Fruit fly (Drosophila melanogaster): ENCODE data around the gene CCKLR-17D3.

CCKLR-17D3 gene

DNA sequence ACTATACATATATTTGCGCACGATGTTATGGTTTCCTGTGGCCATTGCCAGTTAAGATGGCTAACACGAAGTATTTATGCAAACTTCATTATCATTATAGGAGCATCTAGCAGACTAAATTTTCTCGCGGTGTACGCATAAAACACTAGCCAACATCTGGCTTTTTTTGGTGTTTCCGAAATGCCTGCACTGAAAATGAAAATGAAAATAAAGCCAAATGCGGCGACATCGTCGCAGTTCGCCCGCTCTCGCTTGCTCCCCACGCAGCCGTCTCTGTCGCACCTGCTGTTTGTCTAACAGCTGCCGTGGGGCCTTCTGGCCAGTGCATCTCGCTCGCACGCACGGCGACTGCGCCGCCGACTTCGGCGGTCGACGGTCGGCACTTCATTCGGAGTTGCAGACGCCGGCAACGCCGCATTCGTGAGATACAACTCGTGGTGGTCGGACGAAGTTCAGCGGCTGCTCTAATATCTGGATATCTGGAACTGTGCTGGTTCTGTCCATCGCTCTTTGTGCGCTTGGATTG, 1.1 kb upstream of the CCKLR-17D3 start, which contains the start of gene CG6891 (continued):
- TF ChIP-seq CG5180 (GFP tag; optimal IDR thresholded peaks at IDR 0.05) (peak; percentile 49), CG13296 (GFP tag; optimal IDR thresholded peaks at IDR 0.05) (no peak), CG12071 (GFP tag; optimal IDR thresholded peaks at IDR 0.05) (no peak), wor (GFP tag; IDR thresholded peaks at IDR 0.05) (no peak), maf-S (GFP tag; optimal IDR thresholded peaks at IDR 0.05) (no peak), CG11723 (GFP tag; optimal IDR thresholded peaks at IDR 0.05) (no peak), CG4424 (GFP tag; optimal IDR thresholded peaks at IDR 0.05) (peak; percentile 16), PHDP (tag; optimal IDR thresholded peaks at IDR 0.05) (peak; percentile 4), CG1602 (GFP tag; optimal IDR thresholded peaks at IDR 0.05) (no peak), hkb (optimal IDR thresholded peaks at IDR 0.05) (no peak), hkb (GFP tag; IDR thresholded peaks at IDR 0.05) (peak; percentile 29; the same call in 1 of the 2 replicates), CG9437 (GFP tag; optimal IDR thresholded peaks at IDR 0.05) (no peak), fd96Cb (tag; optimal IDR thresholded peaks at IDR 0.05) (peak; percentile 2), Atf6 (GFP tag; IDR thresholded peaks at IDR 0.05) (no peak), CG4360 (GFP tag; IDR thresholded peaks at IDR 0.05) (0 out of 2 replicates have a peak, but pooled peaks have one; percentile 22), onecut (GFP tag; IDR thresholded peaks at IDR 0.05) (0 out of 2 replicates have a peak, but pooled peaks have one; percentile 27), Dll (GFP tag; IDR thresholded peaks at IDR 0.05; ENCODE audit: partially characterized antibody) (no peak), CG5245 (GFP tag; optimal IDR thresholded peaks at IDR 0.05) (no peak), CG17612 (GFP tag; IDR thresholded peaks at IDR 0.05) (no peak), CG10366 (GFP tag; IDR thresholded peaks at IDR 0.05) (0 out of 2 replicates have a peak, but pooled peaks have one; percentile 24), CG42726 (GFP tag; IDR thresholded peaks at IDR 0.05; ENCODE audit: partially characterized antibody) (no peak), Hmx (GFP tag; optimal IDR thresholded peaks at IDR 0.05) (no peak), schlank (tag; optimal IDR thresholded peaks at IDR 0.05) (no peak), CG16813 (GFP tag; IDR thresholded peaks at IDR 0.05; ENCODE audit: partially characterized antibody) (no peak), Sox102F (GFP tag; optimal IDR thresholded peaks at IDR 0.05) (peak; percentile 30), CG7928 (GFP tag; optimal IDR thresholded peaks at IDR 0.05) (no peak), slbo (GFP tag; IDR thresholded peaks at IDR 0.05) (peak; percentile 14; the same call in 1 of the 2 replicates), caup (GFP tag; optimal IDR thresholded peaks at IDR 0.05; ENCODE audit: severe bottlenecking) (no peak), D19B (GFP tag; optimal IDR thresholded peaks at IDR 0.05) (no peak), CG30403 (GFP tag; optimal IDR thresholded peaks at IDR 0.05) (peak; percentile 43), sd (tag; optimal IDR thresholded peaks at IDR 0.05) (peak; percentile 7), hth (optimal IDR thresholded peaks at IDR 0.05) (no peak), Mes4 (GFP tag; optimal IDR thresholded peaks at IDR 0.05) (peak; percentile 1), jumu (GFP tag; optimal IDR thresholded peaks at IDR 0.05) (peak; percentile 5), rib (GFP tag; IDR thresholded peaks at IDR 0.05) (no peak), CG17328 (GFP tag; IDR thresholded peaks at IDR 0.05) (peak; percentile 60; the same call in 1 of the 2 replicates), CG6765 (GFP tag; optimal IDR thresholded peaks at IDR 0.05) (no peak), z (GFP tag; IDR thresholded peaks at IDR 0.05) (0 out of 3 replicates have a peak, but pooled peaks have one; percentile 42), jing (GFP tag; optimal IDR thresholded peaks at IDR 0.05) (peak; percentile 5), sqz (GFP tag; optimal IDR thresholded peaks at IDR 0.05) (no peak), nerfin-1 (tag; optimal IDR thresholded peaks at IDR 0.05) (peak; percentile 33), gem (tag; optimal IDR thresholded peaks at IDR 0.05) (peak; percentile 55), CG9932 (GFP tag; IDR thresholded peaks at IDR 0.05) (no peak), tio (GFP tag; optimal IDR thresholded peaks at IDR 0.05) (no peak), row (GFP tag; IDR thresholded peaks at IDR 0.05) (peak; percentile 86), zfh2 (GFP tag; optimal IDR thresholded peaks at IDR 0.05) (no peak), CG2120 (GFP tag; optimal IDR thresholded peaks at IDR 0.05) (peak; percentile 17), ftz-f1 (GFP tag; optimal IDR thresholded peaks at IDR 0.05) (no peak), Med (GFP tag) (peak; percentile 63), MBD-R2 (GFP tag; IDR thresholded peaks at IDR 0.05) (0 out of 2 replicates have a peak, but pooled peaks have one; percentile 19), CG12219 (GFP tag; optimal IDR thresholded peaks at IDR 0.05) (no peak)

All from whole organism, embryonic.